Worm (Caenorhabditis elegans): ENCODE data around the gene mdt-15.

Gene mdt-15

DNA sequence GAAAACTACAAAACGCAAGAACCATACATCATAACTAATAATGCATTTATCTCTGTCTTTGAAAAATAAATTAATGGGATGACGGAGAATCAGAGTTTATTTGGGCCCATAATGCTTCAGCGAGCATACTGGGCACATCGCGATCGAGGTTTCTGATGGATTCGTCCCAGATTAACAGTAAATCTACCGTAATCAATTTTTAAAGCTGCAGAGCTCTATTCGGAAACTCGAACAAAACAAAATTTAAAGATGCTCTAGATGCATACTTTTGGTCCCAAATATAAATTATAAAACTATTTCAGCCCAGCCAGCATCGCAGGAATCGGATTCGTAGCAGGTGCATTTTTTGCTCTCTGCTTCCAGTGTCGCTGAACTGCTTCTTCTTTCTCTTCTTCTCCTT is 5.5 kb downstream of the mdt-15 start:
- TF ChIP-seq madf-6 (GFP tag; IDR thresholded peaks at IDR 0.05) (0 out of 2 replicates have a peak, but pooled peaks have one; percentile 6), Y95B8A.8 (GFP tag; IDR thresholded peaks at IDR 0.05) (peak; percentile 50; the same call in 1 of the 2 replicates), Y67H2A.10 (GFP tag; conservative IDR thresholded peaks at IDR 0.05) (peak; percentile 43; the same call in 1 of the 2 replicates), B0336.3 (GFP tag; IDR thresholded peaks at IDR 0.05) (peak; percentile 52; the same call in 1 of the 2 replicates), lir-1 (GFP tag; conservative IDR thresholded peaks at IDR 0.05) (0 out of 2 replicates have a peak, but pooled peaks have one; percentile 5), ceh-100 (GFP tag; IDR thresholded peaks at IDR 0.05) (no peak), hsf-1 (GFP tag; IDR thresholded peaks at IDR 0.05) (no peak), madf-3 (GFP tag; IDR thresholded peaks at IDR 0.05) (peak; percentile 76), tlf-1 (GFP tag; optimal IDR thresholded peaks at IDR 0.05) (no peak), dox-1 (GFP tag; IDR thresholded peaks at IDR 0.05) (0 out of 2 replicates have a peak, but pooled peaks have one; percentile 5), cebp-1 (GFP tag; IDR thresholded peaks at IDR 0.05) (no peak), cebp-1 (tag; optimal IDR thresholded peaks at IDR 0.05) (peak; percentile 8), nhr-27 (tag; optimal IDR thresholded peaks at IDR 0.05) (no peak), rpc-1 (optimal IDR thresholded peaks at IDR 0.05) (no peak), rpc-1 (tag; optimal IDR thresholded peaks at IDR 0.05) (no peak), ZK185.1 (tag; optimal IDR thresholded peaks at IDR 0.05; ENCODE audit: poor library complexity, severe bottlenecking) (peak; percentile 0), K11D2.4 (GFP tag; IDR thresholded peaks at IDR 0.05) (0 out of 2 replicates have a peak, but pooled peaks have one; percentile 14), hmg-20 (GFP tag; IDR thresholded peaks at IDR 0.05) (no peak), egl-44 (GFP tag; IDR thresholded peaks at IDR 0.05) (0 out of 2 replicates have a peak, but pooled peaks have one; percentile 12)

- 0 out of 2 replicates have a peak, but pooled peaks have one; percentile 40 for TF ChIP-seq zfh-2 (GFP tag; conservative IDR thresholded peaks at IDR 0.05)
- no peak for TF ChIP-seq F49E8.2 (tag; optimal IDR thresholded peaks at IDR 0.05; ENCODE audit: insufficient read depth)
- TF ChIP-seq F37B4.10 (GFP tag; IDR thresholded peaks at IDR 0.05), result 0 out of 2 replicates have a peak, but pooled peaks have one; percentile 30
Observed at ce11 chrIII:5826895-5827437, 6.6 kb downstream of the mdt-15 start.

DNA sequence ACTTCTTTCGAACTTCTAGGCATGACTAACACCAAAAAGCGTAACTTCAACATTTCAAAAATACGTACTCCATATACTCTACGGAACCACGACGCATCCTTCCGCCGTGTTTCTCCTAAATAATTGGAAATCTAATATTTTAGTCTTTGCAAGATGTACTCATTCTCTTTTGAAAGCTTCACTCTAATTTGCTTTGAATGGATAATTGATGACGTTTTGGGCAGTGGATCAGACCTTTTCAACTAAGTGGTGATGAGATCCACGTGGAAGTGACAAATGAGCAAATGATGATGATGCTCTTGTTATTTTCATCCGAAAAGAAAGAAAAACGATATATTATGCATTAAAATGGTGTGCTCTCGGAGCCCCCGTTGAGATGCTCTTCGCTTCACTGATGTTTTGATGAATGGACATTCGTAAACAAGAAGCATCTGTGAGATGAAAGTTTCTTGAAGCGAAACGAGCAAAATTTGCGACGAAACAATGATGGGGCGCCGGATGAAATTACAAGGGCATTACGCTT is 9.0 kb downstream of the mdt-15 start:
- TF ChIP-seq nhr-120 (GFP tag; IDR thresholded peaks at IDR 0.05), result no peak
- TF ChIP-seq nhr-179 (tag; optimal IDR thresholded peaks at IDR 0.05), result no peak
- TF ChIP-seq ztf-28 (GFP tag; IDR thresholded peaks at IDR 0.05), result no peak
- TF ChIP-seq B0336.3 (GFP tag; IDR thresholded peaks at IDR 0.05), result no peak
- no peak for TF ChIP-seq dox-1 (GFP tag; IDR thresholded peaks at IDR 0.05)
- TF ChIP-seq tlf-1 (GFP tag; optimal IDR thresholded peaks at IDR 0.05), result no peak
- TF ChIP-seq attf-6 (GFP tag; IDR thresholded peaks at IDR 0.05), result no peak
- no peak for TF ChIP-seq ceh-40 (GFP tag; IDR thresholded peaks at IDR 0.05)
- no peak for TF ChIP-seq gei-17 (GFP tag; optimal IDR thresholded peaks at IDR 0.05)
- no peak for TF ChIP-seq F49E8.2 (tag; optimal IDR thresholded peaks at IDR 0.05; ENCODE audit: insufficient read depth)
- TF ChIP-seq ztf-6 (GFP tag; IDR thresholded peaks at IDR 0.05), result no peak
- TF ChIP-seq K12H6.12 (tag; optimal IDR thresholded peaks at IDR 0.05), result no peak
- no peak for TF ChIP-seq F55B11.4 (tag; optimal IDR thresholded peaks at IDR 0.05; ENCODE audit: borderline replicate concordance, insufficient read depth)
- no peak for TF ChIP-seq snpc-4 (GFP tag; optimal IDR thresholded peaks at IDR 0.05)
- TF ChIP-seq snpc-4 (tag; optimal IDR thresholded peaks at IDR 0.05), result no peak
- no peak for TF ChIP-seq lir-1 (GFP tag; conservative IDR thresholded peaks at IDR 0.05)
- no peak for TF ChIP-seq bed-2 (GFP tag; IDR thresholded peaks at IDR 0.05)
- no peak for TF ChIP-seq B0035.1 (tag; optimal IDR thresholded peaks at IDR 0.05)
- no peak for TF ChIP-seq atf-7 (tag; optimal IDR thresholded peaks at IDR 0.05)
- TF ChIP-seq attf-5 (GFP tag; optimal IDR thresholded peaks at IDR 0.05), result no peak

Data from whole organism, young adult.